Worm (Caenorhabditis elegans) whole organism, young adult: ENCODE results near the gene F36D3.1.
"Not testable (repeated sequence)": the region's sequence is repeated elsewhere in the genome, so short reads cannot be mapped to it uniquely, and the experiment has no call there.

Experiments used
- F55B11.4 ChIP-seq: sonication (generic microtip); optimal IDR thresholded peaks from 2 replicates; lab custom pipeline; 2016; ENCODE audit warnings: missing compliant biosample characterization, missing genetic modification characterization, borderline replicate concordance; ENCODE audit not compliant: insufficient read depth
- aptf-2 ChIP-seq: fragments of 200-800 bp; sonication (Bioruptor generic); conservative IDR thresholded peaks from 2 replicates; pipeline ENCODE4 v1.3.6; 2022; ENCODE audit warnings: missing genetic modification reagents, missing genetic modification characterization, missing compliant biosample characterization
- ccch-3 ChIP-seq: fragments of 200-800 bp; sonication (Bioruptor generic); optimal IDR thresholded peaks from 2 replicates; lab custom pipeline; 2018; ENCODE audit warnings: mild to moderate bottlenecking, missing genetic modification characterization, missing compliant biosample characterization
- nhr-27 ChIP-seq: fragments of 200-800 bp; sonication (Bioruptor generic); optimal IDR thresholded peaks from 2 replicates; lab custom pipeline; 2018; ENCODE audit warnings: mild to moderate bottlenecking, missing genetic modification characterization, moderate library complexity, missing compliant biosample characterization

DNA sequence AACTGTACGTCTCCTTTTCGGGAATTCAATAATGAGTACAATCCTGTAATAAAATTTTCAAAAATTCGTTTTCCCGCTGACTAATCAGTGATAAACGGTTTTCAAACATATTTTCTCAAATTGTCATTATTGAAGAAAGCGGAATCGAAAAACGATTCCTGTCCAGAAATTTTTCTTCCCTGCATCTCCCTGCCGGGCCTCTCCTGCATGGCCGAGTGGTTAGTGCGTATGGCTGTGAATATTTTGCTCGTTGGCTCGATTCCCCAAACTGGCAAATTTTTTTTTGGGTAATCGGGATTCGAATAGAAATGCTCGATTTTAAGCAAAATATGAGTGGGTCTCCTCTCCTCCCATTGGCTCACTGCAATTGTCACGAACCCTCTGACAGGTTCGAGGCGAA, 24.5 kb upstream of the F36D3.1 start:
- not testable (repeated sequence) for TF ChIP-seq ccch-3; aptf-2 (GFP tag; lab: Robert Waterston, UW); F55B11.4 (tag; lab: Kevin White, UChicago); nhr-27
